Worm (Caenorhabditis elegans) whole organism, late embryonic: ENCODE measurements around the gene C08E8.11.

Source experiments
- C08G9.2 ChIP-seq: sonication (generic microtip); optimal IDR thresholded peaks from 2 replicates; lab custom pipeline; 2016; ENCODE audit warnings: mild to moderate bottlenecking, missing genetic modification characterization, moderate library complexity, missing compliant biosample characterization
- C38D4.7 ChIP-seq: fragments of 200-800 bp; sonication (Bioruptor generic); optimal IDR thresholded peaks from 2 replicates; lab custom pipeline; 2018; ENCODE audit warnings: mild to moderate bottlenecking, missing genetic modification characterization, moderate library complexity, missing compliant biosample characterization
- K02D7.2 ChIP-seq: sonication (generic microtip); optimal IDR thresholded peaks from 2 replicates; lab custom pipeline; 2017; ENCODE audit warnings: mild to moderate bottlenecking, missing genetic modification characterization, missing compliant biosample characterization
- ahr-1 ChIP-seq: sonication (generic microtip); optimal IDR thresholded peaks from 2 replicates; lab custom pipeline; 2016; ENCODE audit warnings: missing genetic modification characterization, missing compliant biosample characterization
- ceh-2 ChIP-seq: sonication (generic microtip); optimal IDR thresholded peaks from 2 replicates; lab custom pipeline; 2016; ENCODE audit warnings: missing genotype, missing genetic modification characterization, missing compliant biosample characterization
- ceh-24 ChIP-seq: sonication (generic microtip); optimal IDR thresholded peaks from 2 replicates; lab custom pipeline; 2016; ENCODE audit warnings: mild to moderate bottlenecking, missing genetic modification characterization, missing compliant biosample characterization
- ceh-30 ChIP-seq: fragments of 150-350 bp; optimal IDR thresholded peaks from 2 replicates; lab custom pipeline; 2014; ENCODE audit warnings: missing biosample characterization, missing genetic modification characterization
- hlh-13 ChIP-seq: fragments of 200-800 bp; sonication (Bioruptor generic); optimal IDR thresholded peaks from 2 replicates; lab custom pipeline; 2018; ENCODE audit warnings: mild to moderate bottlenecking, missing genetic modification characterization, missing compliant biosample characterization
- hlh-8 ChIP-seq: sonication (generic microtip); optimal IDR thresholded peaks from 2 replicates; lab custom pipeline; 2016; ENCODE audit warnings: missing genotype, missing genetic modification characterization, missing compliant biosample characterization
- nfya-1 ChIP-seq: sonication (generic microtip); optimal IDR thresholded peaks from 2 replicates; lab custom pipeline; 2017; ENCODE audit warnings: missing genetic modification characterization, mild to moderate bottlenecking, missing compliant biosample characterization, antibody characterized with exemption, moderate library complexity
- npax-4 ChIP-seq: sonication (generic microtip); optimal IDR thresholded peaks from 2 replicates; lab custom pipeline; 2016; ENCODE audit warnings: missing genetic modification characterization, missing compliant biosample characterization
- pha-2 ChIP-seq: sonication (generic microtip); optimal IDR thresholded peaks from 2 replicates; lab custom pipeline; 2017; ENCODE audit warnings: mild to moderate bottlenecking, missing genetic modification characterization, missing compliant biosample characterization
- pha-4 ChIP-seq: fragments of 150-350 bp; optimal IDR thresholded peaks from 2 replicates; lab custom pipeline; 2018; ENCODE audit warnings: missing biosample characterization, missing genetic modification reagents, missing genetic modification characterization
- sdc-2 ChIP-seq: sonication (generic microtip); optimal IDR thresholded peaks from 2 replicates; lab custom pipeline; 2016; ENCODE audit warnings: missing genotype, missing genetic modification characterization, missing compliant biosample characterization
- sox-4 ChIP-seq: sonication (generic microtip); optimal IDR thresholded peaks from 2 replicates; lab custom pipeline; 2017; ENCODE audit warnings: mild to moderate bottlenecking, missing genetic modification characterization, inconsistent platforms, missing compliant biosample characterization
- ztf-16 ChIP-seq: sonication (generic microtip); optimal IDR thresholded peaks from 2 replicates; lab custom pipeline; 2017; ENCODE audit warnings: missing genetic modification characterization, missing compliant biosample characterization

The C08E8.11 gene

DNA sequence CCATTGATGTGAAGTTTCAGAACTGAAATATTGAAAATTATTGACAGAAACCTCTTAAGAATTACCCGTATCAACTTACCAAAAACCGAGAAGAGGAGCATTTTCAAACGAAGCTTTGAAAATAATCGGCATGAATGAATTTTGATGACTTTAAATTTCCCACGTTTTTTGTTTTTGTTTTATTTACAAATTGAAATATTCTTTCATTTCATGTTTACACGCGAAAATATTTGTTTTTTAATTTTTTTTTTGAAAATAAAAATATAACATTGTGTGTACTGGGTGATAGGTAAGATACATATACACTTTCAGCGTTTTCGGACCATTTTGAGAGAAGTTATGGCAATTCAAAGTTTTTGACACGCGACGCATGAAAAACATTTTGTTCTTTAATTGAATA, 44.8 kb downstream of the C08E8.11 start, which contains the start of gene Y51A2B.9:
Gene Y51A2B.9 (minus strand): TSS at position 101 of the 400 bp plus-strand sequence.
- no peak for TF ChIP-seq ztf-16 (tag; lab: Kevin White, UChicago)

DNA sequence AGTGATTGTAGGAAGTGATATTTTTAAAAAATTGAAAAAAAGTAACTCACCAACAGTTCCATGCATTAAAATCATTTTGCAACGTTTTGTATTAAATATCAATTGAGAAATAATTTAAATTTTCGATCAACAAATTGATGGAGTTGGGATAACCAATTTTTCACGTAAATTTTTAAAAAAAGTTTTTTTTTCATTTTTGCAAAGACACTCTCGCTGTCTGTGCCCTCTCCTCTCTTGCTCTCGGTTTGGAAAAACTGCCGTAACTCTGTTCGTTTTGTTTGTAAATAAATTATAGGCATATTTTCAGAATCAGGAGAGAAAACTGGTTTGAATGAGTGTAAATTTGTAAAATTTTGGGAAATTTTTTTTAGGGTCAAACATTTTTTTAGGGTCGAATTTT, 47.0 kb downstream of the C08E8.11 start, which contains the start of gene Y51A2B.16:
Gene Y51A2B.16 (minus strand): TSS at position 101 of the 400 bp plus-strand sequence.
- TF ChIP-seq ahr-1 (no peak), ceh-2 (tag; lab: Kevin White, UChicago) (no peak), sdc-2 (tag; lab: Kevin White, UChicago) (no peak), npax-4 (tag; lab: Kevin White, UChicago) (no peak), C38D4.7 (GFP tag; lab: Kevin White, UChicago) (no peak), hlh-13 (GFP tag; lab: Kevin White, UChicago) (no peak), C08G9.2 (tag; lab: Kevin White, UChicago) (no peak), pha-2 (no peak), sox-4 (tag; lab: Kevin White, UChicago) (no peak), pha-4 (tag; lab: Kevin White, UChicago) (no peak), ceh-24 (tag; lab: Kevin White, UChicago) (no peak), K02D7.2 (tag; lab: Kevin White, UChicago) (no peak), nfya-1 (tag; lab: Kevin White, UChicago) (no peak), ceh-30 (no peak), hlh-8 (tag; lab: Kevin White, UChicago) (no peak)
